Worm (Caenorhabditis elegans) whole organism, early embryonic: ENCODE measurements around the gene F22E5.21.
"Not testable (repeated sequence)": the region's sequence is repeated elsewhere in the genome, so short reads cannot be mapped to it uniquely, and the experiment has no call there.

Source experiments
- B0310.2 ChIP-seq: sonication (generic microtip); optimal IDR thresholded peaks from 2 replicates; lab custom pipeline; 2016; ENCODE audit warnings: mild to moderate bottlenecking, missing genetic modification characterization, missing compliant biosample characterization
- ama-1 ChIP-seq: fragments of 150-350 bp; optimal IDR thresholded peaks from 2 replicates; lab custom pipeline; 2014
- ceh-13 ChIP-seq: fragments of 200-800 bp; sonication (Bioruptor generic); optimal IDR thresholded peaks from 2 replicates; lab custom pipeline; 2018; ENCODE audit warnings: mild to moderate bottlenecking, missing genetic modification characterization, missing compliant biosample characterization
- flt-1 ChIP-seq: fragments of 200-800 bp; sonication (Bioruptor generic); IDR thresholded peaks from 2 replicates; pipeline ENCODE4 v1.3.6; 2022; ENCODE audit warnings: missing genetic modification characterization, missing compliant biosample characterization
- hmg-4 ChIP-seq: fragments of 200-800 bp; sonication (Bioruptor generic); optimal IDR thresholded peaks from 2 replicates; lab custom pipeline; 2018; ENCODE audit warnings: mild to moderate bottlenecking, missing genetic modification characterization, missing compliant biosample characterization
- hnd-1 ChIP-seq: sonication (generic microtip); optimal IDR thresholded peaks from 2 replicates; lab custom pipeline; 2016; ENCODE audit warnings: missing genetic modification characterization, missing compliant biosample characterization
- pes-1 ChIP-seq: fragments of 200-800 bp; sonication (Bioruptor generic); IDR thresholded peaks from 2 replicates; pipeline ENCODE4 v1.3.6; 2022; ENCODE audit warnings: missing genetic modification reagents, missing genetic modification characterization, missing compliant biosample characterization
- scrt-1 ChIP-seq: fragments of 200-800 bp; sonication (Bioruptor generic); IDR thresholded peaks from 2 replicates; pipeline ENCODE4 v1.3.6; 2022; ENCODE audit warnings: missing genetic modification characterization, missing compliant biosample characterization
- sea-1 ChIP-seq: fragments of 200-800 bp; sonication (Bioruptor generic); conservative IDR thresholded peaks from 2 replicates; pipeline ENCODE4 v1.3.6; 2022; ENCODE audit warnings: missing genetic modification characterization, missing compliant biosample characterization
- tbx-11 ChIP-seq: fragments of 200-800 bp; sonication (Bioruptor generic); IDR thresholded peaks from 2 replicates; pipeline ENCODE4 v1.3.6; 2022; ENCODE audit warnings: missing genetic modification characterization, missing compliant biosample characterization
- tbx-37 ChIP-seq: fragments of 200-800 bp; sonication (Bioruptor generic); conservative IDR thresholded peaks from 2 replicates; pipeline ENCODE4 v1.3.6; 2022; ENCODE audit warnings: missing genetic modification reagents, missing genetic modification characterization, missing compliant biosample characterization

- TF ChIP-seq flt-1 (GFP tag; lab: Robert Waterston, UW); tbx-37 (GFP tag; lab: Robert Waterston, UW); ama-1 (lab: Kevin White, UChicago); hmg-4 (GFP tag; lab: Kevin White, UChicago); B0310.2 (tag; lab: Kevin White, UChicago); hnd-1; pes-1 (GFP tag; lab: Robert Waterston, UW); sea-1; tbx-11 (GFP tag; lab: Robert Waterston, UW); ceh-13 (GFP tag; lab: Kevin White, UChicago); scrt-1 (GFP tag; lab: Robert Waterston, UW): not testable (repeated sequence)
These were observed 35.1 kb upstream of the F22E5.21 start, which contains the start of gene sri-57 for ce11 chrII:2672320-2672719.
